Worm (Caenorhabditis elegans) whole organism, L1 larva: Measurements from ENCODE around the gene T06A1.1.

ENCODE experiments used
- ceh-82 ChIP-seq, 3 experiments: fragments of 150-350 bp in 1 of 3; sonication (generic microtip) in 2 of 3; optimal IDR thresholded peaks; 2 replicates each; lab custom pipeline; 2014 to 2017; ENCODE audit warnings: missing biosample characterization in 3 of 3, missing genetic modification characterization in 3 of 3
- egl-27 ChIP-seq, 2 experiments: fragments of 150-350 bp in 1 of 2; sonication (generic microtip); optimal IDR thresholded peaks; 3 replicates each; lab custom pipeline; 2017 to 2018; ENCODE audit warnings: missing biosample characterization in 2 of 2, missing genetic modification characterization in 2 of 2, missing genetic modification reagents in 2 of 2
- ets-5 ChIP-seq: fragments of 200-800 bp; sonication (Bioruptor generic); IDR thresholded peaks from 2 replicates; pipeline ENCODE4 v1.3.6; 2022; ENCODE audit warnings: missing genetic modification characterization, missing compliant biosample characterization
- nhr-11 ChIP-seq: fragments of 150-350 bp; optimal IDR thresholded peaks from 2 replicates; lab custom pipeline; 2014; ENCODE audit warnings: missing biosample characterization, missing genetic modification characterization
- nhr-12 ChIP-seq: sonication (generic microtip); optimal IDR thresholded peaks from 2 replicates; lab custom pipeline; 2017; ENCODE audit warnings: missing biosample characterization, missing genetic modification characterization
- nhr-237 ChIP-seq: fragments of 150-350 bp; optimal IDR thresholded peaks from 2 replicates; lab custom pipeline; 2014; ENCODE audit warnings: missing biosample characterization, missing genetic modification characterization
- snpc-4 ChIP-seq: fragments of 150-350 bp; optimal IDR thresholded peaks from 2 replicates; lab custom pipeline; 2014; ENCODE audit warnings: missing biosample characterization, missing genetic modification characterization
- sup-37 ChIP-seq: fragments of 200-800 bp; sonication (Bioruptor generic); optimal IDR thresholded peaks from 2 replicates; lab custom pipeline; 2018; ENCODE audit warnings: mild to moderate bottlenecking, missing genetic modification characterization, missing compliant biosample characterization
- unc-30 ChIP-seq: sonication (generic microtip); optimal IDR thresholded peaks from 2 replicates; lab custom pipeline; 2017; ENCODE audit warnings: missing biosample characterization, missing genetic modification characterization
- ztf-11 ChIP-seq, 2 experiments: sonication (generic microtip); optimal IDR thresholded peaks; 2 replicates each; lab custom pipeline; 2016 to 2017; ENCODE audit warnings: missing genetic modification characterization in 2 of 2, missing biosample characterization in 1 of 2, missing compliant biosample characterization in 1 of 2

- TF ChIP-seq snpc-4 (no peak), ztf-11 (tag; optimal IDR thresholded peaks at IDR 0.05; lab: Kevin White, UChicago) (no peak), nhr-11 (tag; lab: Kevin White, UChicago) (no peak), ceh-82 (tag; optimal IDR thresholded peaks at IDR 0.05; lab: Kevin White, UChicago) (peak in 1 of 3 experiments; percentile 13), nhr-237 (no peak), nhr-12 (no peak), egl-27 (tag; optimal IDR thresholded peaks at IDR 0.05; lab: Kevin White, UChicago) (no peak), unc-30 (tag; lab: Kevin White, UChicago) (no peak), ets-5 (GFP tag; lab: Robert Waterston, UW) (no peak), sup-37 (GFP tag; lab: Kevin White, UChicago) (no peak)
Measured at ce11 chrV:1892567-1893277, 32.7 kb downstream of the T06A1.1 start, which contains the start of gene zig-11.
